Worm (Caenorhabditis elegans) whole organism, L2 larva: Measurements from ENCODE around the gene fln-1.

ENCODE experiments used
- C34F6.9 ChIP-seq: fragments of 150-350 bp; optimal IDR thresholded peaks from 2 replicates; lab custom pipeline; 2014; ENCODE audit warnings: missing biosample characterization, missing genetic modification characterization
- F13H6.1 ChIP-seq: sonication (generic microtip); optimal IDR thresholded peaks from 2 replicates; lab custom pipeline; 2016; ENCODE audit warnings: missing genetic modification characterization, missing compliant biosample characterization
- R02D3.7 ChIP-seq: fragments of 150-350 bp; optimal IDR thresholded peaks from 2 replicates; lab custom pipeline; 2014; ENCODE audit warnings: missing biosample characterization, missing genetic modification characterization
- Y55F3AM.14 ChIP-seq: fragments of 200-800 bp; sonication (Bioruptor generic); optimal IDR thresholded peaks from 2 replicates; lab custom pipeline; 2018; ENCODE audit warnings: mild to moderate bottlenecking, missing genetic modification characterization, missing compliant biosample characterization
- ZK546.5 ChIP-seq: sonication (generic microtip); optimal IDR thresholded peaks from 2 replicates; lab custom pipeline; 2017; ENCODE audit warnings: missing biosample characterization, missing genetic modification characterization
- alr-1 ChIP-seq: fragments of 150-350 bp; optimal IDR thresholded peaks from 2 replicates; lab custom pipeline; 2014; ENCODE audit warnings: missing biosample characterization, missing genetic modification characterization
- aly-2 ChIP-seq: fragments of 150-350 bp; optimal IDR thresholded peaks from 2 replicates; lab custom pipeline; 2014; ENCODE audit warnings: missing biosample characterization, missing genetic modification characterization
- ama-1 ChIP-seq: fragments of 150-350 bp; optimal IDR thresholded peaks from 2 replicates; lab custom pipeline; 2018; ENCODE audit warnings: inconsistent platforms
- blmp-1 ChIP-seq: sonication (generic microtip); optimal IDR thresholded peaks from 2 replicates; lab custom pipeline; 2017; ENCODE audit warnings: missing genetic modification characterization, mild to moderate bottlenecking, missing compliant biosample characterization, antibody characterized with exemption, moderate library complexity; ENCODE audit not compliant: insufficient read depth
- ceh-16 ChIP-seq: fragments of 150-350 bp; optimal IDR thresholded peaks from 2 replicates; lab custom pipeline; 2014; ENCODE audit warnings: missing biosample characterization, missing genetic modification characterization
- crh-2 ChIP-seq: sonication (generic microtip); optimal IDR thresholded peaks from 2 replicates; lab custom pipeline; 2017; ENCODE audit warnings: missing biosample characterization, missing genetic modification characterization
- dmd-4 ChIP-seq: sonication (generic microtip); optimal IDR thresholded peaks from 2 replicates; lab custom pipeline; 2017; ENCODE audit warnings: missing biosample characterization, missing genetic modification characterization
- egl-27 ChIP-seq: sonication (generic microtip); optimal IDR thresholded peaks from 3 replicates; lab custom pipeline; 2017; ENCODE audit warnings: missing biosample characterization, missing genetic modification reagents, missing genetic modification characterization
- elt-1 ChIP-seq: fragments of 150-350 bp; optimal IDR thresholded peaks from 2 replicates; lab custom pipeline; 2014; ENCODE audit warnings: missing biosample characterization, missing genetic modification characterization
- elt-3 ChIP-seq: sonication (generic microtip); optimal IDR thresholded peaks from 2 replicates; lab custom pipeline; 2017; ENCODE audit warnings: missing biosample characterization, missing genetic modification characterization
- fos-1 ChIP-seq: fragments of 150-350 bp; optimal IDR thresholded peaks from 2 replicates; lab custom pipeline; 2014; ENCODE audit warnings: missing biosample characterization, missing genetic modification characterization
- gmeb-1 ChIP-seq: fragments of 150-350 bp; optimal IDR thresholded peaks from 2 replicates; lab custom pipeline; 2014; ENCODE audit warnings: missing biosample characterization, missing genetic modification characterization
- lin-13 ChIP-seq: fragments of 150-350 bp; optimal IDR thresholded peaks from 2 replicates; lab custom pipeline; 2014; ENCODE audit warnings: missing biosample characterization, missing genetic modification reagents, missing genetic modification characterization
- lin-39 ChIP-seq: fragments of 150-350 bp; optimal IDR thresholded peaks from 2 replicates; lab custom pipeline; 2014; ENCODE audit warnings: missing biosample characterization, missing genetic modification reagents, missing genetic modification characterization
- lsy-2 ChIP-seq, 2 experiments: fragments of 150-350 bp in 1 of 2; sonication (generic microtip) in 1 of 2; optimal IDR thresholded peaks; 2 replicates each; lab custom pipeline; 2014 to 2017; ENCODE audit warnings: missing biosample characterization in 2 of 2, missing genetic modification characterization in 2 of 2
- mab-5 ChIP-seq: fragments of 150-350 bp; optimal IDR thresholded peaks from 2 replicates; lab custom pipeline; 2014; ENCODE audit warnings: missing biosample characterization, missing genetic modification characterization
- mbf-1 ChIP-seq: sonication (generic microtip); optimal IDR thresholded peaks from 2 replicates; lab custom pipeline; 2017; ENCODE audit warnings: missing biosample characterization, missing genetic modification characterization
- mdl-1 ChIP-seq, 2 experiments: fragments of 150-350 bp in 1 of 2; sonication (generic microtip) in 1 of 2; optimal IDR thresholded peaks; 2 replicates each; lab custom pipeline; 2017; ENCODE audit warnings: missing biosample characterization in 2 of 2, missing genetic modification characterization in 2 of 2
- nhr-10 ChIP-seq: sonication (generic microtip); optimal IDR thresholded peaks from 2 replicates; lab custom pipeline; 2017; ENCODE audit warnings: missing biosample characterization, missing genetic modification characterization
- nhr-11 ChIP-seq: fragments of 150-350 bp; optimal IDR thresholded peaks from 2 replicates; lab custom pipeline; 2014; ENCODE audit warnings: missing biosample characterization, missing genetic modification characterization
- nhr-12 ChIP-seq: fragments of 150-350 bp; optimal IDR thresholded peaks from 2 replicates; lab custom pipeline; 2014; ENCODE audit warnings: missing biosample characterization, missing genetic modification characterization
- nhr-129 ChIP-seq: fragments of 150-350 bp; optimal IDR thresholded peaks from 2 replicates; lab custom pipeline; 2014; ENCODE audit warnings: missing biosample characterization, missing genetic modification characterization
- nhr-21 ChIP-seq: fragments of 150-350 bp; optimal IDR thresholded peaks from 2 replicates; lab custom pipeline; 2014; ENCODE audit warnings: missing biosample characterization, missing genetic modification characterization
- nhr-23 ChIP-seq: fragments of 150-350 bp; optimal IDR thresholded peaks from 2 replicates; lab custom pipeline; 2014; ENCODE audit warnings: missing biosample characterization, missing genetic modification reagents, missing genetic modification characterization
- nhr-237 ChIP-seq: fragments of 150-350 bp; optimal IDR thresholded peaks from 2 replicates; lab custom pipeline; 2014; ENCODE audit warnings: missing biosample characterization, missing genetic modification characterization
- nhr-6 ChIP-seq: fragments of 150-350 bp; optimal IDR thresholded peaks from 2 replicates; lab custom pipeline; 2014; ENCODE audit warnings: missing biosample characterization, missing genetic modification characterization
- nhr-77 ChIP-seq: fragments of 150-350 bp; optimal IDR thresholded peaks from 2 replicates; lab custom pipeline; 2014; ENCODE audit warnings: missing biosample characterization, missing genetic modification characterization
- peb-1 ChIP-seq: fragments of 150-350 bp; optimal IDR thresholded peaks from 2 replicates; lab custom pipeline; 2014; ENCODE audit warnings: missing biosample characterization, missing genetic modification characterization
- sem-4 ChIP-seq: fragments of 150-350 bp; optimal IDR thresholded peaks from 2 replicates; lab custom pipeline; 2014; ENCODE audit warnings: missing biosample characterization, missing genetic modification reagents, missing genetic modification characterization
- skn-1 ChIP-seq: sonication (generic microtip); optimal IDR thresholded peaks from 2 replicates; lab custom pipeline; 2017; ENCODE audit warnings: missing biosample characterization, missing genetic modification characterization
- sma-3 ChIP-seq: sonication (generic microtip); optimal IDR thresholded peaks from 2 replicates; lab custom pipeline; 2016; ENCODE audit warnings: missing genetic modification reagents, missing genetic modification characterization, missing compliant biosample characterization
- sma-9 ChIP-seq, 2 experiments: fragments of 150-350 bp in 1 of 2; sonication (generic microtip) in 1 of 2; optimal IDR thresholded peaks; 2 replicates each; lab custom pipeline; 2014 to 2016; ENCODE audit warnings: missing genetic modification characterization in 2 of 2, mild to moderate bottlenecking in 1 of 2, missing biosample characterization in 1 of 2, missing compliant biosample characterization in 1 of 2, missing genetic modification reagents in 1 of 2, moderate library complexity in 1 of 2
- snpc-4 ChIP-seq: fragments of 150-350 bp; optimal IDR thresholded peaks from 2 replicates; lab custom pipeline; 2014; ENCODE audit warnings: missing biosample characterization, missing genetic modification characterization
- unc-39 ChIP-seq: fragments of 150-350 bp; optimal IDR thresholded peaks from 2 replicates; lab custom pipeline; 2014; ENCODE audit warnings: missing biosample characterization, missing genetic modification characterization
- unc-55 ChIP-seq: fragments of 150-350 bp; sonication (generic microtip); optimal IDR thresholded peaks from 3 replicates; lab custom pipeline; 2014; ENCODE audit warnings: missing biosample characterization, missing genetic modification reagents, missing genetic modification characterization
- unc-62 ChIP-seq: fragments of 150-350 bp; optimal IDR thresholded peaks from 2 replicates; lab custom pipeline; 2014; ENCODE audit warnings: missing biosample characterization, missing genetic modification reagents, missing genetic modification characterization
- zag-1 ChIP-seq: fragments of 150-350 bp; optimal IDR thresholded peaks from 2 replicates; lab custom pipeline; 2014; ENCODE audit warnings: missing biosample characterization, missing genetic modification characterization
- ztf-1 ChIP-seq: fragments of 200-800 bp; sonication (Bioruptor generic); conservative IDR thresholded peaks from 2 replicates; pipeline ENCODE4 v1.3.6; 2022; ENCODE audit warnings: missing genetic modification characterization, missing compliant biosample characterization
- ztf-11 ChIP-seq: sonication (generic microtip); optimal IDR thresholded peaks from 2 replicates; lab custom pipeline; 2017; ENCODE audit warnings: missing biosample characterization, missing genetic modification characterization
- ztf-4 ChIP-seq: fragments of 150-350 bp; optimal IDR thresholded peaks from 2 replicates; lab custom pipeline; 2014; ENCODE audit warnings: missing biosample characterization, missing genetic modification characterization

fln-1 gene

DNA sequence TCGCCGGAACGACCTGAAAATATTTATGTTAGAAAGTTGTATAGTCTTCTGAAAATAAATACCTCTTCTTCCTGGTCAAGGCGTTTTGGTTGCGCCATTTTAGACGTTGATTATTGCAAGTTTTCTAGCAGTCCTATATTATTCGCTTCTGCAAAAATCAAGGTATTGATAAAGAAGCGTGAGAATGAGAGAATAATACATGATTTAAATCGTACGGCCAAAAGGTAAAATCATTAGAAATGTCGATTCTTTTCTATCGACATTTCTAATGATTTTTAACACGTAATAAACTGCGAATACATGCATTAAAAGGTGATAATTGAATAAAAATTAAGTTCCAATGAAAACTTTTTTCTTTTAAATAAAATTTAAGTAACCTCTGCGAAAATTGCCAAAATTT, at the start of gene fln-1:
Gene fln-1, minus strand, starts transcription at position 101 of the 400 bp plus-strand sequence.
- TF ChIP-seq ama-1 (lab: Kevin White, UChicago) (no peak), lin-13 (GFP tag; lab: Kevin White, UChicago) (no peak), nhr-129 (tag; lab: Kevin White, UChicago) (no peak), elt-1 (tag; lab: Kevin White, UChicago) (no peak), nhr-11 (tag; lab: Kevin White, UChicago) (no peak), nhr-237 (no peak), skn-1 (no peak), ztf-4 (tag; lab: Kevin White, UChicago) (no peak), unc-62 (GFP tag; lab: Kevin White, UChicago) (no peak)

DNA sequence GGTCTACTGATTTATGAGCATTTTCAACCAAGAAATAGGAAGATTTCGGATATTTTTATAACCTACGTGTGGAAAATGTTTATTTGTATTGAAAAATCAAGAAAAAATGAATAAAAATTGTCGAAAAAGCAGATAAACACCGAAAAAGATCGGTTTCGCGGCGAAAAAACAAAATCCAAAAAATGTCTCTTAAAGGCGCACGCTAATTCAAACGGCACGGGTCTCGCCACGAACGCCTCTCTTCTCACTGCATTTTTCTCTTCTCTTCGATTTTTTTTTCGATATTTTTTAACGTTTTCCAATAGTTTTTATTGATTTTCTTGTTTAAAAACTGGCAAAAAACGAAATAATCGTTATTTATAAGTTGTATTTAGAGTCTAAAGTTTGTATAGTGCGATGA, 49.7 kb upstream of the fln-1 start:
- TF ChIP-seq skn-1 (no peak), nhr-23 (tag; lab: Kevin White, UChicago) (no peak), aly-2 (tag; lab: Kevin White, UChicago) (no peak), ZK546.5 (no peak), mbf-1 (tag; lab: Kevin White, UChicago) (no peak), F13H6.1 (no peak), Y55F3AM.14 (GFP tag; lab: Kevin White, UChicago) (no peak), snpc-4 (tag; lab: Kevin White, UChicago) (peak; percentile 5), ceh-16 (tag; lab: Kevin White, UChicago) (no peak), fos-1 (no peak), nhr-6 (tag; lab: Kevin White, UChicago) (no peak), unc-55 (peak; percentile 66), elt-3 (no peak), gmeb-1 (tag; lab: Kevin White, UChicago) (peak; percentile 52), egl-27 (tag; lab: Kevin White, UChicago) (no peak), nhr-12 (no peak), ztf-1 (GFP tag; lab: Robert Waterston, UW) (no peak), lin-13 (GFP tag; lab: Kevin White, UChicago) (peak; percentile 41), C34F6.9 (tag; lab: Kevin White, UChicago) (peak; percentile 59), zag-1 (no peak), R02D3.7 (tag; lab: Kevin White, UChicago) (no peak), ztf-4 (tag; lab: Kevin White, UChicago) (peak; percentile 6), alr-1 (tag; lab: Kevin White, UChicago) (no peak), sma-9 (GFP tag; optimal IDR thresholded peaks at IDR 0.05; lab: Kevin White, UChicago) (no peak), sma-9 (tag; optimal IDR thresholded peaks at IDR 0.05; lab: Kevin White, UChicago) (no peak), crh-2 (peak; percentile 22), lin-39 (no peak), blmp-1 (tag; lab: Kevin White, UChicago) (no peak), nhr-10 (tag; lab: Kevin White, UChicago) (no peak), ztf-11 (tag; lab: Kevin White, UChicago) (no peak), dmd-4 (tag; lab: Kevin White, UChicago) (no peak), peb-1 (tag; lab: Kevin White, UChicago) (no peak), ama-1 (lab: Kevin White, UChicago) (no peak), lsy-2 (tag; optimal IDR thresholded peaks at IDR 0.05; lab: Kevin White, UChicago) (peak in 1 of 2 experiments; percentile 67), nhr-237 (no peak), unc-39 (tag; lab: Kevin White, UChicago) (no peak), nhr-77 (tag; lab: Kevin White, UChicago) (no peak), nhr-129 (tag; lab: Kevin White, UChicago) (peak; percentile 38), nhr-11 (tag; lab: Kevin White, UChicago) (no peak), mab-5 (tag; lab: Kevin White, UChicago) (no peak), sma-3 (GFP tag; lab: Kevin White, UChicago) (no peak), nhr-21 (no peak), elt-1 (tag; lab: Kevin White, UChicago) (no peak), mdl-1 (tag; optimal IDR thresholded peaks at IDR 0.05; lab: Kevin White, UChicago) (no peak), sem-4 (tag; lab: Kevin White, UChicago) (no peak)
